Fruit fly (Drosophila melanogaster): ENCODE measurements around the gene CG10555.
A peak's percentile ranks its signal among the peaks of the same experiment; 100 is the strongest.

CG10555 gene

dm6 chrX:8419534-8419933, 20.8 kb downstream of the CG10555 start (continued):
- no peak for TF ChIP-seq bigmax (GFP tag; optimal IDR thresholded peaks at IDR 0.05)
- TF ChIP-seq CG14014 (GFP tag; IDR thresholded peaks at IDR 0.05): no peak
- TF ChIP-seq CG3407 (GFP tag; optimal IDR thresholded peaks at IDR 0.05): no peak
- no peak for TF ChIP-seq CG14050 (GFP tag; IDR thresholded peaks at IDR 0.05)
- no peak for TF ChIP-seq CG10979 (tag; optimal IDR thresholded peaks at IDR 0.05)
- no peak for TF ChIP-seq NFAT (GFP tag; IDR thresholded peaks at IDR 0.05)
- no peak for TF ChIP-seq Dfd (GFP tag; optimal IDR thresholded peaks at IDR 0.05)
- TF ChIP-seq HLH4C (GFP tag; IDR thresholded peaks at IDR 0.05; ENCODE audit: partially characterized antibody): no peak
- peak; percentile 4 for TF ChIP-seq kah (GFP tag; optimal IDR thresholded peaks at IDR 0.05)
- no peak for TF ChIP-seq HLH3B (GFP tag; IDR thresholded peaks at IDR 0.05)
- no peak for TF ChIP-seq CG8478 (optimal IDR thresholded peaks at IDR 0.05)
- TF ChIP-seq Blimp-1 (GFP tag; optimal IDR thresholded peaks at IDR 0.05): peak; percentile 45
- no peak for TF ChIP-seq CHES-1-like (GFP tag; optimal IDR thresholded peaks at IDR 0.05)
- TF ChIP-seq croc (GFP tag; conservative IDR thresholded peaks at IDR 0.05): no peak
- TF ChIP-seq Camta (GFP tag; optimal IDR thresholded peaks at IDR 0.05): no peak
- no peak for TF ChIP-seq chif (GFP tag; optimal IDR thresholded peaks at IDR 0.05)
- TF ChIP-seq HLHmδ (GFP tag; optimal IDR thresholded peaks at IDR 0.05): peak; percentile 72
- no peak for TF ChIP-seq dati (GFP tag; IDR thresholded peaks at IDR 0.05)
- TF ChIP-seq Adf1 (GFP tag; IDR thresholded peaks at IDR 0.05): no peak
- TF ChIP-seq CG15479 (GFP tag; optimal IDR thresholded peaks at IDR 0.05): peak; percentile 14
- no peak for TF ChIP-seq CG4328 (GFP tag; optimal IDR thresholded peaks at IDR 0.05)
- TF ChIP-seq CG9609 (GFP tag; optimal IDR thresholded peaks at IDR 0.05): no peak
- no peak for TF ChIP-seq CG1832 (GFP tag; optimal IDR thresholded peaks at IDR 0.05)
- TF ChIP-seq sd (tag; optimal IDR thresholded peaks at IDR 0.05): peak; percentile 25
- no peak for TF ChIP-seq sna (GFP tag; IDR thresholded peaks at IDR 0.05; ENCODE audit: partially characterized antibody)
- no peak for TF ChIP-seq cwo (GFP tag; optimal IDR thresholded peaks at IDR 0.05)
- TF ChIP-seq cad (GFP tag; optimal IDR thresholded peaks at IDR 0.05): no peak
- TF ChIP-seq Vsx1 (GFP tag; optimal IDR thresholded peaks at IDR 0.05): no peak
- TF ChIP-seq Meics (GFP tag; optimal IDR thresholded peaks at IDR 0.05): no peak
- TF ChIP-seq bbx (GFP tag; IDR thresholded peaks at IDR 0.05; ENCODE audit: partially characterized antibody): no peak
- peak; percentile 15; the same call in 1 of the 3 replicates for TF ChIP-seq CG6791 (GFP tag; IDR thresholded peaks at IDR 0.05; ENCODE audit: partially characterized antibody)
- TF ChIP-seq CG18599 (GFP tag; optimal IDR thresholded peaks at IDR 0.05): no peak
- TF ChIP-seq knrl (GFP tag; IDR thresholded peaks at IDR 0.05; ENCODE audit: partially characterized antibody): no peak
- TF ChIP-seq CG31365 (tag; optimal IDR thresholded peaks at IDR 0.05): no peak
- no peak for TF ChIP-seq CG15011 (GFP tag; optimal IDR thresholded peaks at IDR 0.05)
- TF ChIP-seq CG14441 (GFP tag; IDR thresholded peaks at IDR 0.05): no peak
- TF ChIP-seq trh (GFP tag; optimal IDR thresholded peaks at IDR 0.05): no peak
- TF ChIP-seq slou (GFP tag; optimal IDR thresholded peaks at IDR 0.05): no peak
- no peak for TF ChIP-seq CG11398 (GFP tag; optimal IDR thresholded peaks at IDR 0.05)
- no peak for TF ChIP-seq slbo (GFP tag; IDR thresholded peaks at IDR 0.05)
- TF ChIP-seq CG1792 (GFP tag; optimal IDR thresholded peaks at IDR 0.05): no peak
- no peak for TF ChIP-seq Elba2 (GFP tag; optimal IDR thresholded peaks at IDR 0.05)
- no peak for TF ChIP-seq CG18476 (GFP tag; optimal IDR thresholded peaks at IDR 0.05)
- no peak for TF ChIP-seq zfh2 (GFP tag; optimal IDR thresholded peaks at IDR 0.05)
- no peak for TF ChIP-seq sc (optimal IDR thresholded peaks at IDR 0.05)
- TF ChIP-seq sc (GFP tag; optimal IDR thresholded peaks at IDR 0.05): no peak
- TF ChIP-seq nom (GFP tag; optimal IDR thresholded peaks at IDR 0.05): peak; percentile 52
- no peak for TF ChIP-seq CG7839 (tag; optimal IDR thresholded peaks at IDR 0.05)
- TF ChIP-seq CG9215 (GFP tag; IDR thresholded peaks at IDR 0.05): no peak
- peak; percentile 28 for TF ChIP-seq gfzf (GFP tag; optimal IDR thresholded peaks at IDR 0.05)
- TF ChIP-seq ash1 (GFP tag; optimal IDR thresholded peaks at IDR 0.05): no peak
- TF ChIP-seq D19B (GFP tag; optimal IDR thresholded peaks at IDR 0.05): no peak
